Fruit fly (Drosophila melanogaster) whole organism, embryonic: Measurements from ENCODE around the gene CG32847.

Source experiments
- B-H1 ChIP-seq: fragments of 200-800 bp; sonication (Bioruptor generic); IDR thresholded peaks from 3 replicates; pipeline ENCODE4 v1.3.6; 2022; ENCODE audit warnings: missing biosample characterization, missing genetic modification characterization
- CG10274 ChIP-seq: fragments of 200-800 bp; sonication (Bioruptor generic); optimal IDR thresholded peaks from 3 replicates; lab custom pipeline; 2017; ENCODE audit warnings: missing biosample characterization, mild to moderate bottlenecking, missing genetic modification characterization
- CG10462 ChIP-seq: fragments of 200-800 bp; sonication (Bioruptor generic); optimal IDR thresholded peaks from 2 replicates; lab custom pipeline; 2016; ENCODE audit warnings: missing biosample characterization, missing genetic modification characterization
- CG12659 ChIP-seq: fragments of 200-800 bp; sonication (Bioruptor generic); optimal IDR thresholded peaks from 3 replicates; lab custom pipeline; 2017; ENCODE audit warnings: mild to moderate bottlenecking, missing biosample characterization, missing genetic modification reagents, missing genetic modification characterization
- CG12744 ChIP-seq: fragments of 200-800 bp; sonication (Bioruptor generic); optimal IDR thresholded peaks from 2 replicates; lab custom pipeline; 2016; ENCODE audit warnings: missing biosample characterization, missing genetic modification characterization
- CG12942 ChIP-seq: fragments of 200-800 bp; sonication (Bioruptor generic); optimal IDR thresholded peaks from 3 replicates; lab custom pipeline; 2016; ENCODE audit warnings: missing biosample characterization, missing genetic modification characterization
- CG14710 ChIP-seq: fragments of 200-800 bp; sonication (Bioruptor generic); optimal IDR thresholded peaks from 3 replicates; lab custom pipeline; 2019; ENCODE audit warnings: missing biosample characterization, mild to moderate bottlenecking, missing genetic modification characterization, moderate library complexity
- CG1647 ChIP-seq: fragments of 200-800 bp; sonication (Bioruptor generic); optimal IDR thresholded peaks from 3 replicates; lab custom pipeline; 2016; ENCODE audit warnings: missing biosample characterization, missing genetic modification characterization
- CG16813 ChIP-seq: fragments of 200-800 bp; sonication (Bioruptor generic); IDR thresholded peaks from 3 replicates; pipeline ENCODE4 v1.3.6; 2022; ENCODE audit warnings: missing biosample characterization, missing genetic modification characterization; ENCODE audit not compliant: partially characterized antibody
- CG18011 ChIP-seq: fragments of 200-800 bp; sonication (Bioruptor generic); optimal IDR thresholded peaks from 2 replicates; lab custom pipeline; 2017; ENCODE audit warnings: missing biosample characterization, missing genetic modification characterization, mild to moderate bottlenecking, moderate library complexity, missing genotype
- CG18476 ChIP-seq: fragments of 200-800 bp; sonication (Bioruptor generic); optimal IDR thresholded peaks from 2 replicates; lab custom pipeline; 2016; ENCODE audit warnings: missing biosample characterization, mild to moderate bottlenecking, missing genetic modification characterization
- CG3847 ChIP-seq: fragments of 200-800 bp; sonication (Bioruptor generic); IDR thresholded peaks from 2 replicates; pipeline ENCODE4 v1.3.6; 2022; ENCODE audit warnings: missing biosample characterization, missing genetic modification characterization
- CG4730 ChIP-seq: fragments of 200-800 bp; sonication (Bioruptor generic); IDR thresholded peaks from 2 replicates; pipeline ENCODE4 v1.3.6; 2022; ENCODE audit warnings: missing biosample characterization, missing genetic modification characterization
- CG4820 ChIP-seq: fragments of 200-800 bp; sonication (Bioruptor generic); optimal IDR thresholded peaks from 3 replicates; lab custom pipeline; 2016; ENCODE audit warnings: missing biosample characterization, missing genetic modification characterization
- CG5245 ChIP-seq: fragments of 200-800 bp; sonication (Bioruptor generic); optimal IDR thresholded peaks from 3 replicates; lab custom pipeline; 2016; ENCODE audit warnings: missing biosample characterization, missing genetic modification characterization
- CG6175 ChIP-seq: fragments of 200-800 bp; sonication (Bioruptor generic); IDR thresholded peaks from 3 replicates; pipeline ENCODE4 v1.3.6; 2022; ENCODE audit warnings: missing biosample characterization, missing genetic modification characterization
- CG8281 ChIP-seq: fragments of 200-800 bp; sonication (Bioruptor generic); optimal IDR thresholded peaks from 2 replicates; lab custom pipeline; 2018; ENCODE audit warnings: missing biosample characterization, mild to moderate bottlenecking, missing genetic modification characterization, moderate library complexity
- CG8290 ChIP-seq, 3 experiments: fragments of 200-800 bp; sonication (Bioruptor generic); optimal IDR thresholded peaks; 2 replicates each; lab custom pipeline; 2016 to 2019; ENCODE audit warnings: missing biosample characterization in 3 of 3, missing genetic modification characterization in 3 of 3, mild to moderate bottlenecking in 2 of 3, moderate library complexity in 1 of 3
- CG8765 ChIP-seq: fragments of 200-800 bp; sonication (Bioruptor generic); IDR thresholded peaks from 2 replicates; pipeline ENCODE4 v1.3.6; 2022; ENCODE audit warnings: missing biosample characterization, missing genetic modification characterization
- CG9932 ChIP-seq: fragments of 200-800 bp; sonication (Bioruptor generic); IDR thresholded peaks from 2 replicates; pipeline ENCODE4 v1.3.6; 2022; ENCODE audit warnings: missing biosample characterization, missing genetic modification characterization
- Dad ChIP-seq: fragments of 200-800 bp; sonication (Bioruptor generic); optimal IDR thresholded peaks from 3 replicates; lab custom pipeline; 2016; ENCODE audit warnings: missing biosample characterization, missing genetic modification characterization
- Dek ChIP-seq: fragments of 200-800 bp; sonication (Bioruptor generic); optimal IDR thresholded peaks from 3 replicates; lab custom pipeline; 2019; ENCODE audit warnings: missing biosample characterization, mild to moderate bottlenecking, missing genetic modification characterization, moderate library complexity
- Dref ChIP-seq: fragments of 200-800 bp; sonication (Bioruptor generic); IDR thresholded peaks from 2 replicates; pipeline ENCODE4 v1.3.6; 2022; ENCODE audit warnings: missing biosample characterization, missing genetic modification characterization
- Eip74EF ChIP-seq, 2 experiments: fragments of 200-800 bp in 1 of 2; fragments of >200 bp in 1 of 2; sonication (Bioruptor generic) in 1 of 2; optimal IDR thresholded peaks; 2 replicates each; lab custom pipeline; 2017 to 2019; ENCODE audit warnings: missing biosample characterization in 2 of 2, missing genetic modification characterization in 2 of 2, mild to moderate bottlenecking in 1 of 2, moderate library complexity in 1 of 2
- Ets97D ChIP-seq: fragments of 200-800 bp; sonication (Bioruptor generic); optimal IDR thresholded peaks from 3 replicates; lab custom pipeline; 2016; ENCODE audit warnings: missing biosample characterization, missing genetic modification characterization
- H2.0 ChIP-seq: fragments of 200-800 bp; sonication (Bioruptor generic); IDR thresholded peaks from 2 replicates; pipeline ENCODE4 v1.3.6; 2022; ENCODE audit warnings: missing biosample characterization, missing genetic modification characterization
- HHEX ChIP-seq: fragments of 200-800 bp; sonication (Bioruptor generic); optimal IDR thresholded peaks from 3 replicates; lab custom pipeline; 2017; ENCODE audit warnings: missing biosample characterization, mild to moderate bottlenecking, missing genetic modification characterization, missing genetic modification reagents
- HLH54F ChIP-seq: fragments of 200-800 bp; sonication (Bioruptor generic); optimal IDR thresholded peaks from 3 replicates; lab custom pipeline; 2016; ENCODE audit warnings: missing biosample characterization, missing genetic modification characterization
- Hr51 ChIP-seq, 2 experiments: fragments of 200-800 bp; sonication (Bioruptor generic); optimal IDR thresholded peaks; 2 replicates in 1 of 2; 3 replicates in 1 of 2; lab custom pipeline; 2016 to 2018; ENCODE audit warnings: missing biosample characterization in 2 of 2, missing genetic modification characterization in 2 of 2, mild to moderate bottlenecking in 1 of 2, moderate library complexity in 1 of 2
- Lpt ChIP-seq: fragments of >200 bp; optimal IDR thresholded peaks from 2 replicates; lab custom pipeline; 2018; ENCODE audit warnings: missing biosample characterization, missing genetic modification characterization
- Spps ChIP-seq: fragments of 200-800 bp; sonication (Bioruptor generic); optimal IDR thresholded peaks from 2 replicates; lab custom pipeline; 2018; ENCODE audit warnings: missing biosample characterization, mild to moderate bottlenecking, missing genetic modification characterization
- Xrp1 ChIP-seq: fragments of 200-800 bp; sonication (Bioruptor generic); IDR thresholded peaks from 2 replicates; pipeline ENCODE4 v1.3.6; 2022; ENCODE audit warnings: missing biosample characterization, missing genetic modification characterization
- bcd ChIP-seq: fragments of 200-800 bp; sonication (Bioruptor generic); optimal IDR thresholded peaks from 2 replicates; lab custom pipeline; 2017; ENCODE audit warnings: missing biosample characterization, mild to moderate bottlenecking, missing genetic modification characterization
- cato ChIP-seq: fragments of 200-800 bp; sonication (Bioruptor generic); optimal IDR thresholded peaks from 2 replicates; lab custom pipeline; 2016; ENCODE audit warnings: missing biosample characterization, missing genetic modification characterization, borderline replicate concordance
- crc ChIP-seq: fragments of 200-800 bp; sonication (Bioruptor generic); optimal IDR thresholded peaks from 2 replicates; lab custom pipeline; 2016; ENCODE audit warnings: missing biosample characterization, missing genetic modification characterization
- dmrt11E ChIP-seq: fragments of 200-800 bp; sonication (Bioruptor generic); optimal IDR thresholded peaks from 3 replicates; lab custom pipeline; 2018; ENCODE audit warnings: missing biosample characterization, mild to moderate bottlenecking, missing genetic modification characterization, moderate library complexity
- ham ChIP-seq: fragments of 200-800 bp; sonication (Bioruptor generic); IDR thresholded peaks from 2 replicates; pipeline ENCODE4 v1.3.6; 2022; ENCODE audit warnings: missing biosample characterization, missing genetic modification characterization
- jigr1 ChIP-seq: fragments of 200-800 bp; sonication (Bioruptor generic); IDR thresholded peaks from 3 replicates; pipeline ENCODE4 v1.3.6; 2022; ENCODE audit warnings: missing biosample characterization, missing genetic modification characterization
- jing ChIP-seq: fragments of 200-800 bp; sonication (Bioruptor generic); optimal IDR thresholded peaks from 2 replicates; lab custom pipeline; 2018; ENCODE audit warnings: missing biosample characterization, mild to moderate bottlenecking, missing genetic modification characterization
- lilli ChIP-seq: fragments of 200-800 bp; sonication (Bioruptor generic); optimal IDR thresholded peaks from 3 replicates; lab custom pipeline; 2016; ENCODE audit warnings: missing biosample characterization, missing genetic modification characterization
- onecut ChIP-seq: fragments of 200-800 bp; sonication (Bioruptor generic); IDR thresholded peaks from 2 replicates; pipeline ENCODE4 v1.3.6; 2022; ENCODE audit warnings: missing biosample characterization, missing genetic modification characterization
- sc ChIP-seq, 3 experiments: fragments of >200 bp in 2 of 3; fragments of 200-800 bp in 1 of 3; sonication (Bioruptor generic) in 1 of 3; optimal IDR thresholded peaks; 2 replicates in 2 of 3; 3 replicates in 1 of 3; lab custom pipeline; 2017; ENCODE audit warnings: mild to moderate bottlenecking in 1 of 3, missing biosample characterization in 1 of 3, missing genetic modification characterization in 1 of 3, missing genetic modification reagents in 1 of 3
- sd ChIP-seq: fragments of 200-800 bp; sonication (Bioruptor generic); optimal IDR thresholded peaks from 3 replicates; lab custom pipeline; 2018; ENCODE audit warnings: missing biosample characterization, mild to moderate bottlenecking, missing genetic modification characterization, moderate library complexity
- shn ChIP-seq: fragments of 200-800 bp; sonication (Bioruptor generic); optimal IDR thresholded peaks from 3 replicates; lab custom pipeline; 2016; ENCODE audit warnings: missing biosample characterization, missing genetic modification characterization
- ssp ChIP-seq: fragments of 200-800 bp; sonication (Bioruptor generic); IDR thresholded peaks from 2 replicates; pipeline ENCODE4 v1.3.6; 2022; ENCODE audit warnings: missing biosample characterization, missing genetic modification characterization
- vvl ChIP-seq: fragments of 200-800 bp; sonication (Bioruptor generic); IDR thresholded peaks from 2 replicates; pipeline ENCODE4 v1.3.6; 2022; ENCODE audit warnings: missing biosample characterization, missing genetic modification characterization
- zen2 ChIP-seq: fragments of 200-800 bp; sonication (Bioruptor generic); IDR thresholded peaks from 3 replicates; pipeline ENCODE4 v1.3.6; 2022; ENCODE audit warnings: missing biosample characterization, missing genetic modification characterization; ENCODE audit not compliant: partially characterized antibody

The CG32847 gene

DNA sequence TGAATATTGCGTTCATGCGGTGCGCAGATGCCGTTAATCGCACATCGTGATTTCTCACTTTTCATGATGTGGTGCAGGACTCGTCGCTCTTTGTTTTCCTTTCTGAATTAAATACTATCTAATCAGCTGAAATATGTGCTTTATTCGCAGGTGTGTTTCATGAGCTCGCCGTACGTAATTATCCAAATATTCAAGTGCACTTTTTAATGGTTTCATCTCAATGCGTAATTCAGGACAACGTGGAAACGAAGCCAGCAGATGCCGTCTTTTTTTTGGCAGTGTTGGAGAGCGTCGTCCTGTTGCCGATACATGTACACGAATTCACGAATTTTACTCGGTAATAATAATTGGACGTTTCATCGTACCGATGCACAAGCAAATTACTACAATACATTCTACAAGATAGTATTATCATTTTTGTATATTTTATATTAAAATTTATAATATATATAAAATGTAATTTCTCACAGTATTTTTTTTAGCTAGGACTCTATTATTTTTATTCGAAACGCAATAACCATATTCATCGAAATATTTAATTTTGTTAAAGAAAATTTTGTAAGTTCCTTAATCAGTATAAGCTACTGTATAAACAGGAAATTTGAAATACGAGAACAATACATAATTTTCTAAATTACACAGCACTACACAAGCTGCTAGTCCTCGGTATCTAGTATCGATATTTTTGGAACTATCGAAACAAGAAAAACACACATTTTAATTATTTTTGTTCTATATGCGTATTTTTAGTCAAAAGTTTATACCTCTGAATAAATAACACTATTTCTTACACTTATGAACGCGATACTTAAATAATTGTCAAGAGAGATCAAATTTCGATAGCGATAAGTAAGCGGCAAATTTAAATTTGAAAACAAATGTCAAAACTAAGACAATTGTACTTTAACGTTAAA, 15.5 kb downstream of the CG32847 start, which contains the start of gene CG12316:
Gene CG12316 (minus strand): TSS at position 276 of the 914 bp plus-strand sequence.
- peak; percentile 93 for TF ChIP-seq Dad (GFP tag; lab: Kevin White, UChicago)
- peak; percentile 83 for TF ChIP-seq CG1647 (GFP tag; lab: Kevin White, UChicago)
- TF ChIP-seq sd: peak; percentile 35
- TF ChIP-seq CG9932 (GFP tag; lab: Robert Waterston, UW): peak; percentile 81
- TF ChIP-seq CG8290 (GFP tag; optimal IDR thresholded peaks at IDR 0.05; lab: Kevin White, UChicago): peak; percentile 80
- TF ChIP-seq CG8290 (tag; optimal IDR thresholded peaks at IDR 0.05; lab: Kevin White, UChicago): peak in 1 of 2 experiments; percentile 85
- peak; percentile 77 for TF ChIP-seq Dek (tag; lab: Kevin White, UChicago)
- TF ChIP-seq CG8281 (tag; lab: Kevin White, UChicago): peak; percentile 77
- peak; percentile 59 for TF ChIP-seq ssp (GFP tag; lab: Robert Waterston, UW)
- TF ChIP-seq onecut (GFP tag; lab: Robert Waterston, UW): peak; percentile 91
- TF ChIP-seq CG16813 (GFP tag; lab: Robert Waterston, UW): peak; percentile 80
- no peak for TF ChIP-seq Lpt (GFP tag; lab: Kevin White, UChicago)
- peak; percentile 93 for TF ChIP-seq shn
- TF ChIP-seq Ets97D (GFP tag; lab: Kevin White, UChicago): peak; percentile 70
- TF ChIP-seq CG4820 (GFP tag; lab: Kevin White, UChicago): peak; percentile 100
- TF ChIP-seq CG14710: peak; percentile 93
- TF ChIP-seq Xrp1 (GFP tag; lab: Robert Waterston, UW): peak; percentile 93
- TF ChIP-seq zen2: peak; percentile 74; the same call in 2 of the 3 replicates
- TF ChIP-seq CG12659 (GFP tag; lab: Kevin White, UChicago): peak; percentile 92
- peak; percentile 77 for TF ChIP-seq H2.0 (GFP tag; lab: Robert Waterston, UW)
- TF ChIP-seq jigr1 (GFP tag; lab: Robert Waterston, UW): 0 out of 3 replicates have a peak, but pooled peaks have one; percentile 54
- TF ChIP-seq crc (GFP tag; lab: Kevin White, UChicago): peak; percentile 89
- TF ChIP-seq Spps (tag; lab: Kevin White, UChicago): peak; percentile 93
- peak in 1 of 2 experiments; percentile 90 for TF ChIP-seq Eip74EF (GFP tag; optimal IDR thresholded peaks at IDR 0.05; lab: Kevin White, UChicago)
- TF ChIP-seq sc (optimal IDR thresholded peaks at IDR 0.05; lab: Kevin White, UChicago): no peak
- peak; percentile 82 for TF ChIP-seq sc (GFP tag; optimal IDR thresholded peaks at IDR 0.05; lab: Kevin White, UChicago)
- TF ChIP-seq CG8765 (GFP tag; lab: Robert Waterston, UW): peak; percentile 35
- TF ChIP-seq CG6175 (GFP tag; lab: Robert Waterston, UW): peak; percentile 61; the same call in 1 of the 3 replicates
- peak; percentile 60 for TF ChIP-seq CG4730 (GFP tag; lab: Robert Waterston, UW)
- peak; percentile 96 for TF ChIP-seq dmrt11E (tag; lab: Kevin White, UChicago)
- TF ChIP-seq CG12942 (GFP tag; lab: Kevin White, UChicago): peak; percentile 81
- TF ChIP-seq HHEX (GFP tag; lab: Kevin White, UChicago): peak; percentile 85
- peak; percentile 85 for TF ChIP-seq CG3847 (GFP tag; lab: Robert Waterston, UW)
- peak; percentile 50; the same call in 2 of the 3 replicates for TF ChIP-seq B-H1
- TF ChIP-seq ham (GFP tag; lab: Robert Waterston, UW): peak; percentile 40; the same call in 1 of the 2 replicates
- peak; percentile 85 for TF ChIP-seq CG5245
- TF ChIP-seq CG18011 (GFP tag; lab: Kevin White, UChicago): peak; percentile 81
- TF ChIP-seq cato (GFP tag; lab: Kevin White, UChicago): peak; percentile 77
- peak; percentile 92 to 94 for TF ChIP-seq Hr51 (GFP tag; optimal IDR thresholded peaks at IDR 0.05; lab: Kevin White, UChicago)
- TF ChIP-seq vvl (GFP tag; lab: Robert Waterston, UW): peak; percentile 92
- TF ChIP-seq CG10274 (GFP tag; lab: Kevin White, UChicago): peak; percentile 79
- peak; percentile 75 for TF ChIP-seq CG10462 (GFP tag; lab: Kevin White, UChicago)
- TF ChIP-seq lilli: peak; percentile 93
- TF ChIP-seq bcd (GFP tag; lab: Kevin White, UChicago): peak; percentile 88
- peak; percentile 77 for TF ChIP-seq jing (GFP tag; lab: Kevin White, UChicago)
- TF ChIP-seq HLH54F: peak; percentile 94
- peak; percentile 87 for TF ChIP-seq CG12744 (GFP tag; lab: Kevin White, UChicago)
- peak; percentile 89 for TF ChIP-seq CG18476
- peak; percentile 71 for TF ChIP-seq Dref
